Worm (Caenorhabditis elegans) whole organism, L1 larva: Measurements from ENCODE around the gene F23D12.11.

ENCODE experiments used
- aly-2 ChIP-seq: fragments of 150-350 bp; optimal IDR thresholded peaks from 2 replicates; lab custom pipeline; 2014; ENCODE audit warnings: missing biosample characterization, missing genetic modification characterization
- blmp-1 ChIP-seq: fragments of 150-350 bp; optimal IDR thresholded peaks from 2 replicates; lab custom pipeline; 2014; ENCODE audit warnings: missing biosample characterization, missing genetic modification characterization
- elt-3 ChIP-seq, 6 experiments: fragments of 150-350 bp in 1 of 6; sonication (generic microtip); optimal IDR thresholded peaks; 2 replicates each; lab custom pipeline; 2017 to 2018; ENCODE audit warnings: missing biosample characterization in 6 of 6, missing genetic modification characterization in 6 of 6, inconsistent platforms in 1 of 6
- fkh-10 ChIP-seq: sonication (generic microtip); optimal IDR thresholded peaks from 2 replicates; lab custom pipeline; 2017; ENCODE audit warnings: missing biosample characterization, missing genetic modification reagents, missing genetic modification characterization
- lin-13 ChIP-seq: fragments of 150-350 bp; optimal IDR thresholded peaks from 2 replicates; lab custom pipeline; 2014; ENCODE audit warnings: missing biosample characterization, missing genetic modification reagents, missing genetic modification characterization
- lin-39 ChIP-seq: fragments of 150-350 bp; optimal IDR thresholded peaks from 2 replicates; lab custom pipeline; 2014; ENCODE audit warnings: missing biosample characterization, missing genetic modification reagents, missing genetic modification characterization
- nhr-12 ChIP-seq: sonication (generic microtip); optimal IDR thresholded peaks from 2 replicates; lab custom pipeline; 2017; ENCODE audit warnings: missing biosample characterization, missing genetic modification characterization
- nhr-28 ChIP-seq: fragments of 150-350 bp; optimal IDR thresholded peaks from 2 replicates; lab custom pipeline; 2014; ENCODE audit warnings: missing biosample characterization, missing genetic modification characterization
- pax-3 ChIP-seq: fragments of 200-800 bp; sonication (Bioruptor generic); optimal IDR thresholded peaks from 2 replicates; lab custom pipeline; 2018; ENCODE audit warnings: mild to moderate bottlenecking, missing genetic modification characterization, moderate library complexity, missing compliant biosample characterization
- snpc-4 ChIP-seq: fragments of 150-350 bp; optimal IDR thresholded peaks from 2 replicates; lab custom pipeline; 2014; ENCODE audit warnings: missing biosample characterization, missing genetic modification characterization
- unc-30 ChIP-seq: sonication (generic microtip); optimal IDR thresholded peaks from 2 replicates; lab custom pipeline; 2017; ENCODE audit warnings: missing biosample characterization, missing genetic modification characterization
- unc-62 ChIP-seq: fragments of 150-350 bp; optimal IDR thresholded peaks from 2 replicates; lab custom pipeline; 2014; ENCODE audit warnings: missing biosample characterization, missing genetic modification reagents, missing genetic modification characterization
- zag-1 ChIP-seq: fragments of 150-350 bp; optimal IDR thresholded peaks from 2 replicates; lab custom pipeline; 2014; ENCODE audit warnings: missing biosample characterization, missing genetic modification characterization

ce11 chrX:14424186-14424585 is 365 bp downstream of the F23D12.11 start:
- TF ChIP-seq elt-3 (tag; optimal IDR thresholded peaks at IDR 0.05; lab: Kevin White, UChicago) = no peak
- TF ChIP-seq blmp-1 (tag; lab: Kevin White, UChicago) = no peak
- TF ChIP-seq fkh-10 (GFP tag; lab: Kevin White, UChicago) = no peak
- no peak for TF ChIP-seq nhr-28 (tag; lab: Kevin White, UChicago)
- no peak for TF ChIP-seq aly-2 (tag; lab: Kevin White, UChicago)
- no peak for TF ChIP-seq nhr-12 (tag; lab: Kevin White, UChicago)
- TF ChIP-seq lin-13 (GFP tag; lab: Kevin White, UChicago) = no peak
- TF ChIP-seq unc-62 (GFP tag; lab: Kevin White, UChicago) = no peak
- no peak for TF ChIP-seq pax-3 (tag; lab: Kevin White, UChicago)
- TF ChIP-seq zag-1 (tag; lab: Kevin White, UChicago) = no peak
- TF ChIP-seq snpc-4 (tag; lab: Kevin White, UChicago) = no peak
- no peak for TF ChIP-seq unc-30 (tag; lab: Kevin White, UChicago)
- TF ChIP-seq lin-39 (tag; lab: Kevin White, UChicago) = no peak
